Fruit fly (Drosophila melanogaster) whole organism, embryonic: Measurements from ENCODE around the gene Muted.

Source experiments
- Antp ChIP-seq: fragments of 200-800 bp; sonication (Bioruptor generic); optimal IDR thresholded peaks from 3 replicates; lab custom pipeline; 2016; ENCODE audit warnings: missing biosample characterization, missing genetic modification characterization
- Asciz ChIP-seq: fragments of 200-800 bp; sonication (Bioruptor generic); optimal IDR thresholded peaks from 2 replicates; lab custom pipeline; 2017; ENCODE audit warnings: missing biosample characterization, mild to moderate bottlenecking, missing genetic modification characterization, missing genetic modification reagents
- B-H2 ChIP-seq: fragments of 200-800 bp; sonication (Bioruptor generic); optimal IDR thresholded peaks from 2 replicates; lab custom pipeline; 2018; ENCODE audit warnings: missing biosample characterization, mild to moderate bottlenecking, missing genetic modification characterization
- CG10267 ChIP-seq: fragments of 200-800 bp; sonication (Bioruptor generic); optimal IDR thresholded peaks from 2 replicates; lab custom pipeline; 2018; ENCODE audit warnings: missing biosample characterization, mild to moderate bottlenecking, missing genetic modification characterization, moderate library complexity
- CG10462 ChIP-seq: fragments of 200-800 bp; sonication (Bioruptor generic); optimal IDR thresholded peaks from 2 replicates; lab custom pipeline; 2016; ENCODE audit warnings: missing biosample characterization, missing genetic modification characterization
- CG11398 ChIP-seq: fragments of 200-800 bp; sonication (Bioruptor generic); optimal IDR thresholded peaks from 2 replicates; lab custom pipeline; 2016; ENCODE audit warnings: missing biosample characterization, missing genetic modification characterization
- CG13775 ChIP-seq: fragments of 200-800 bp; sonication (Bioruptor generic); optimal IDR thresholded peaks from 3 replicates; lab custom pipeline; 2017; ENCODE audit warnings: missing biosample characterization, mild to moderate bottlenecking, missing genetic modification characterization
- CG13894 ChIP-seq: fragments of 200-800 bp; sonication (Bioruptor generic); optimal IDR thresholded peaks from 3 replicates; lab custom pipeline; 2018; ENCODE audit warnings: missing biosample characterization, mild to moderate bottlenecking, missing genetic modification characterization, moderate library complexity
- CG14050 ChIP-seq: fragments of 200-800 bp; sonication (Bioruptor generic); IDR thresholded peaks from 3 replicates; pipeline ENCODE4 v1.3.6; 2022; ENCODE audit warnings: missing biosample characterization, missing genetic modification characterization
- CG14667 ChIP-seq: fragments of 200-800 bp; sonication (Bioruptor generic); IDR thresholded peaks from 2 replicates; pipeline ENCODE4 v1.3.6; 2022; ENCODE audit warnings: missing biosample characterization, missing genetic modification characterization
- CG14965 ChIP-seq: fragments of 200-800 bp; sonication (Bioruptor generic); optimal IDR thresholded peaks from 2 replicates; lab custom pipeline; 2016; ENCODE audit warnings: missing biosample characterization, missing genetic modification characterization, borderline replicate concordance
- CG15696 ChIP-seq: fragments of 200-800 bp; sonication (Bioruptor generic); optimal IDR thresholded peaks from 2 replicates; lab custom pipeline; 2019; ENCODE audit warnings: missing biosample characterization, mild to moderate bottlenecking, missing genetic modification characterization, moderate library complexity
- CG16779 ChIP-seq: fragments of 200-800 bp; sonication (Bioruptor generic); IDR thresholded peaks from 2 replicates; pipeline ENCODE4 v1.3.6; 2022; ENCODE audit warnings: missing biosample characterization, missing genetic modification characterization
- CG2199 ChIP-seq: fragments of 200-800 bp; sonication (Bioruptor generic); IDR thresholded peaks from 3 replicates; pipeline ENCODE4 v1.3.6; 2022; ENCODE audit warnings: missing biosample characterization, missing genetic modification characterization
- CG30403 ChIP-seq: fragments of 200-800 bp; sonication (Bioruptor generic); optimal IDR thresholded peaks from 3 replicates; lab custom pipeline; 2016; ENCODE audit warnings: missing biosample characterization, missing genetic modification characterization
- CG4282 ChIP-seq: fragments of 200-800 bp; sonication (Bioruptor generic); optimal IDR thresholded peaks from 2 replicates; lab custom pipeline; 2016; ENCODE audit warnings: missing biosample characterization, missing genetic modification characterization
- CG6272 ChIP-seq: fragments of 200-800 bp; sonication (Bioruptor generic); IDR thresholded peaks from 2 replicates; pipeline ENCODE4 v1.3.6; 2022; ENCODE audit warnings: missing biosample characterization, missing genetic modification characterization
- CG6765 ChIP-seq: fragments of 200-800 bp; sonication (Bioruptor generic); optimal IDR thresholded peaks from 3 replicates; lab custom pipeline; 2017; ENCODE audit warnings: missing biosample characterization, mild to moderate bottlenecking, missing genetic modification characterization
- CG7928 ChIP-seq: fragments of 200-800 bp; sonication (Bioruptor generic); optimal IDR thresholded peaks from 2 replicates; lab custom pipeline; 2017; ENCODE audit warnings: missing biosample characterization, mild to moderate bottlenecking, missing genetic modification characterization
- Dek ChIP-seq: fragments of 200-800 bp; sonication (Bioruptor generic); optimal IDR thresholded peaks from 3 replicates; lab custom pipeline; 2019; ENCODE audit warnings: missing biosample characterization, mild to moderate bottlenecking, missing genetic modification characterization, moderate library complexity
- Elba2 ChIP-seq: fragments of 200-800 bp; sonication (Bioruptor generic); optimal IDR thresholded peaks from 3 replicates; lab custom pipeline; 2016; ENCODE audit warnings: missing biosample characterization, missing genetic modification characterization
- Hr39 ChIP-seq: fragments of >200 bp; optimal IDR thresholded peaks from 2 replicates; lab custom pipeline; 2017
- Hr78 ChIP-seq, 2 experiments: fragments of 200-800 bp in 1 of 2; fragments of >200 bp in 1 of 2; sonication (Bioruptor generic) in 1 of 2; optimal IDR thresholded peaks; 2 replicates each; lab custom pipeline; 2017 to 2019; ENCODE audit warnings: missing biosample characterization in 2 of 2, missing genetic modification characterization in 2 of 2, mild to moderate bottlenecking in 1 of 2, moderate library complexity in 1 of 2
- Lpt ChIP-seq: fragments of >200 bp; optimal IDR thresholded peaks from 2 replicates; lab custom pipeline; 2018; ENCODE audit warnings: missing biosample characterization, missing genetic modification characterization
- Neu2 ChIP-seq: fragments of 200-800 bp; sonication (Bioruptor generic); optimal IDR thresholded peaks from 3 replicates; lab custom pipeline; 2016; ENCODE audit warnings: missing biosample characterization, missing genetic modification characterization, borderline replicate concordance
- Rfx ChIP-seq: fragments of 200-800 bp; sonication (Bioruptor generic); IDR thresholded peaks from 2 replicates; pipeline ENCODE4 v1.3.6; 2022; ENCODE audit warnings: missing biosample characterization, missing genetic modification characterization
- Stat92E ChIP-seq, 3 experiments: fragments of >200 bp in 2 of 3; fragments of 200-800 bp in 1 of 3; sonication (Bioruptor generic) in 1 of 3; optimal IDR thresholded peaks; 2 replicates each; lab custom pipeline; 2017 to 2019; ENCODE audit warnings: missing biosample characterization in 3 of 3, missing genetic modification characterization in 3 of 3, mild to moderate bottlenecking in 1 of 3, moderate library complexity in 1 of 3
- Usf ChIP-seq: fragments of 200-800 bp; sonication (Bioruptor generic); optimal IDR thresholded peaks from 2 replicates; lab custom pipeline; 2017; ENCODE audit warnings: missing genotype, missing biosample characterization, missing genetic modification characterization
- Xbp1 ChIP-seq: fragments of 200-800 bp; sonication (Bioruptor generic); optimal IDR thresholded peaks from 3 replicates; lab custom pipeline; 2016; ENCODE audit warnings: missing biosample characterization, mild to moderate bottlenecking, missing genetic modification characterization
- abd-A ChIP-seq: fragments of 200-800 bp; sonication (Bioruptor generic); optimal IDR thresholded peaks from 3 replicates; lab custom pipeline; 2019; ENCODE audit warnings: missing biosample characterization, mild to moderate bottlenecking, missing genetic modification characterization, moderate library complexity
- az2 ChIP-seq: fragments of 200-800 bp; sonication (Bioruptor generic); optimal IDR thresholded peaks from 3 replicates; lab custom pipeline; 2016; ENCODE audit warnings: missing biosample characterization, missing genetic modification characterization
- bigmax ChIP-seq: fragments of 200-800 bp; sonication (Bioruptor generic); optimal IDR thresholded peaks from 2 replicates; lab custom pipeline; 2018; ENCODE audit warnings: missing biosample characterization, mild to moderate bottlenecking, missing genetic modification characterization
- cg ChIP-seq: fragments of 200-800 bp; sonication (Bioruptor generic); optimal IDR thresholded peaks from 3 replicates; lab custom pipeline; 2019; ENCODE audit warnings: missing biosample characterization, mild to moderate bottlenecking, missing genetic modification characterization, moderate library complexity
- chinmo ChIP-seq: fragments of 200-800 bp; sonication (Bioruptor generic); IDR thresholded peaks from 4 replicates; pipeline ENCODE4 v1.3.6; 2022; ENCODE audit warnings: missing biosample characterization, missing genetic modification characterization; ENCODE audit not compliant: partially characterized antibody
- crc ChIP-seq: fragments of 200-800 bp; sonication (Bioruptor generic); optimal IDR thresholded peaks from 2 replicates; lab custom pipeline; 2016; ENCODE audit warnings: missing biosample characterization, missing genetic modification characterization
- da ChIP-seq: fragments of 200-800 bp; sonication (Bioruptor generic); optimal IDR thresholded peaks from 2 replicates; lab custom pipeline; 2016; ENCODE audit warnings: missing biosample characterization, missing genetic modification characterization
- dati ChIP-seq: fragments of 200-800 bp; sonication (Bioruptor generic); IDR thresholded peaks from 2 replicates; pipeline ENCODE4 v1.3.6; 2022; ENCODE audit warnings: missing biosample characterization, missing genetic modification characterization
- disco-r ChIP-seq: fragments of 200-800 bp; sonication (Bioruptor generic); optimal IDR thresholded peaks from 2 replicates; lab custom pipeline; 2016; ENCODE audit warnings: missing biosample characterization, missing genetic modification characterization
- grau ChIP-seq: fragments of 200-800 bp; optimal IDR thresholded peaks from 3 replicates; lab custom pipeline; 2019; ENCODE audit warnings: missing biosample characterization, mild to moderate bottlenecking, missing genetic modification characterization, moderate library complexity
- klu ChIP-seq: fragments of 200-800 bp; sonication (Bioruptor generic); IDR thresholded peaks from 2 replicates; pipeline ENCODE4 v1.3.6; 2022; ENCODE audit warnings: missing biosample characterization, missing genetic modification characterization
- kni ChIP-seq: fragments of 200-800 bp; sonication (Bioruptor generic); optimal IDR thresholded peaks from 3 replicates; lab custom pipeline; 2017; ENCODE audit warnings: mild to moderate bottlenecking, missing biosample characterization, missing genetic modification reagents, missing genetic modification characterization
- lab ChIP-seq: fragments of 200-800 bp; sonication (Bioruptor generic); optimal IDR thresholded peaks from 3 replicates; lab custom pipeline; 2017; ENCODE audit warnings: missing biosample characterization, missing genetic modification characterization, mild to moderate bottlenecking, moderate library complexity, missing genetic modification reagents
- lmd ChIP-seq: fragments of 200-800 bp; sonication (Bioruptor generic); IDR thresholded peaks from 2 replicates; pipeline ENCODE4 v1.3.6; 2022; ENCODE audit warnings: missing biosample characterization, missing genetic modification characterization
- nau ChIP-seq: fragments of 200-800 bp; sonication (Bioruptor generic); optimal IDR thresholded peaks from 3 replicates; lab custom pipeline; 2017; ENCODE audit warnings: missing biosample characterization, mild to moderate bottlenecking, missing genetic modification characterization, missing genetic modification reagents
- org-1 ChIP-seq: fragments of 200-800 bp; sonication (Bioruptor generic); optimal IDR thresholded peaks from 2 replicates; lab custom pipeline; 2017; ENCODE audit warnings: missing biosample characterization, missing genetic modification characterization
- otp ChIP-seq: fragments of 200-800 bp; sonication (Bioruptor generic); IDR thresholded peaks from 3 replicates; pipeline ENCODE4, ENCODE4 v1.3.6; 2022; ENCODE audit warnings: missing biosample characterization, missing genetic modification characterization
- pnt ChIP-seq: fragments of 200-800 bp; sonication (Bioruptor generic); optimal IDR thresholded peaks from 3 replicates; lab custom pipeline; 2016; ENCODE audit warnings: missing biosample characterization, missing genetic modification characterization
- slbo ChIP-seq: fragments of 200-800 bp; sonication (Bioruptor generic); IDR thresholded peaks from 2 replicates; pipeline ENCODE4 v1.3.6; 2022; ENCODE audit warnings: missing biosample characterization, missing genetic modification characterization
- tll ChIP-seq, 2 experiments: fragments of 200-800 bp in 1 of 2; fragments of >200 bp in 1 of 2; sonication (Bioruptor generic) in 1 of 2; optimal IDR thresholded peaks; 2 replicates each; lab custom pipeline; 2017 to 2019; ENCODE audit warnings: missing biosample characterization in 2 of 2, missing genetic modification characterization in 2 of 2, mild to moderate bottlenecking in 1 of 2, moderate library complexity in 1 of 2
- tna ChIP-seq: fragments of 200-800 bp; sonication (Bioruptor generic); IDR thresholded peaks from 2 replicates; pipeline ENCODE4 v1.3.6; 2022; ENCODE audit warnings: missing biosample characterization, missing genetic modification characterization; ENCODE audit not compliant: partially characterized antibody
- wdn ChIP-seq: fragments of 200-800 bp; sonication (Bioruptor generic); IDR thresholded peaks from 2 replicates; pipeline ENCODE4 v1.3.6; 2022; ENCODE audit warnings: missing biosample characterization, missing genetic modification characterization

The Muted gene

dm6 chr3R:22400246-22400645, 37.8 kb downstream of the Muted start (continued):
- peak; percentile 14 for TF ChIP-seq CG13775
- peak; percentile 3 for TF ChIP-seq CG30403 (GFP tag; lab: Kevin White, UChicago)
- TF ChIP-seq CG14667 (GFP tag; lab: Robert Waterston, UW): 0 out of 2 replicates have a peak, but pooled peaks have one; percentile 15
- TF ChIP-seq Hr78 (GFP tag; optimal IDR thresholded peaks at IDR 0.05; lab: Kevin White, UChicago): no peak
- TF ChIP-seq az2: no peak
- TF ChIP-seq CG7928 (GFP tag; lab: Kevin White, UChicago): no peak
- no peak for TF ChIP-seq CG13894 (tag; lab: Kevin White, UChicago)
- TF ChIP-seq Rfx (GFP tag; lab: Robert Waterston, UW): peak; percentile 80
- TF ChIP-seq Hr39 (lab: Kevin White, UChicago): no peak
- TF ChIP-seq lmd: peak; percentile 71
- no peak for TF ChIP-seq CG11398 (GFP tag; lab: Kevin White, UChicago)
- no peak for TF ChIP-seq CG10462 (GFP tag; lab: Kevin White, UChicago)
- TF ChIP-seq Elba2 (GFP tag; lab: Kevin White, UChicago): no peak
- TF ChIP-seq Asciz (GFP tag; lab: Kevin White, UChicago): no peak
- no peak for TF ChIP-seq Antp (GFP tag; lab: Kevin White, UChicago)
- no peak for TF ChIP-seq CG6765 (GFP tag; lab: Kevin White, UChicago)
- TF ChIP-seq slbo (GFP tag; lab: Robert Waterston, UW): peak; percentile 73
- no peak for TF ChIP-seq CG15696 (tag; lab: Kevin White, UChicago)
- TF ChIP-seq klu (GFP tag; lab: Robert Waterston, UW): no peak
- TF ChIP-seq Stat92E (GFP tag; optimal IDR thresholded peaks at IDR 0.05; lab: Kevin White, UChicago): no peak
- TF ChIP-seq wdn (GFP tag; lab: Robert Waterston, UW): no peak
- no peak for TF ChIP-seq disco-r (GFP tag; lab: Kevin White, UChicago)
- TF ChIP-seq cg (GFP tag; lab: Kevin White, UChicago): no peak
- no peak for TF ChIP-seq Lpt
- no peak for TF ChIP-seq otp (GFP tag; lab: Robert Waterston, UW)
- TF ChIP-seq bigmax (GFP tag; lab: Kevin White, UChicago): no peak
- TF ChIP-seq dati (GFP tag; lab: Robert Waterston, UW): no peak
- TF ChIP-seq tna: no peak
- TF ChIP-seq Xbp1 (GFP tag; lab: Kevin White, UChicago): peak; percentile 11
- no peak for TF ChIP-seq org-1 (GFP tag; lab: Kevin White, UChicago)
- no peak for TF ChIP-seq grau (tag; lab: Kevin White, UChicago)
- no peak for TF ChIP-seq tll (GFP tag; optimal IDR thresholded peaks at IDR 0.05; lab: Kevin White, UChicago)
- TF ChIP-seq Neu2 (GFP tag; lab: Kevin White, UChicago): no peak
- peak; percentile 29 for TF ChIP-seq CG10267
- no peak for TF ChIP-seq abd-A
- no peak for TF ChIP-seq chinmo (GFP tag; lab: Robert Waterston, UW)
- no peak for TF ChIP-seq pnt (GFP tag; lab: Kevin White, UChicago)
- no peak for TF ChIP-seq CG2199 (GFP tag; lab: Robert Waterston, UW)
- TF ChIP-seq da (GFP tag; lab: Kevin White, UChicago): no peak
- no peak for TF ChIP-seq CG14965 (GFP tag; lab: Kevin White, UChicago)
- no peak for TF ChIP-seq Usf (GFP tag; lab: Kevin White, UChicago)
- no peak for TF ChIP-seq CG4282
- TF ChIP-seq CG14050 (GFP tag; lab: Robert Waterston, UW): no peak
- no peak for TF ChIP-seq lab (GFP tag; lab: Kevin White, UChicago)
- no peak for TF ChIP-seq Dek (tag; lab: Kevin White, UChicago)
- TF ChIP-seq kni (GFP tag; lab: Kevin White, UChicago): no peak
- no peak for TF ChIP-seq nau
- TF ChIP-seq CG6272 (GFP tag; lab: Robert Waterston, UW): no peak
- no peak for TF ChIP-seq crc (GFP tag; lab: Kevin White, UChicago)
- no peak for TF ChIP-seq B-H2
- no peak for TF ChIP-seq CG16779
